Worm (Caenorhabditis elegans) whole organism, L2 larva: ENCODE data around the gene mbk-1.

ENCODE experiments used
- Y55F3AM.14 ChIP-seq: fragments of 200-800 bp; sonication (Bioruptor generic); optimal IDR thresholded peaks from 2 replicates; lab custom pipeline; 2018; ENCODE audit warnings: mild to moderate bottlenecking, missing genetic modification characterization, missing compliant biosample characterization
- ZK546.5 ChIP-seq: sonication (generic microtip); optimal IDR thresholded peaks from 2 replicates; lab custom pipeline; 2017; ENCODE audit warnings: missing biosample characterization, missing genetic modification characterization
- alr-1 ChIP-seq: fragments of 150-350 bp; optimal IDR thresholded peaks from 2 replicates; lab custom pipeline; 2014; ENCODE audit warnings: missing biosample characterization, missing genetic modification characterization
- aly-2 ChIP-seq: fragments of 150-350 bp; optimal IDR thresholded peaks from 2 replicates; lab custom pipeline; 2014; ENCODE audit warnings: missing biosample characterization, missing genetic modification characterization
- ama-1 ChIP-seq: fragments of 150-350 bp; optimal IDR thresholded peaks from 2 replicates; lab custom pipeline; 2018; ENCODE audit warnings: inconsistent platforms
- blmp-1 ChIP-seq: sonication (generic microtip); optimal IDR thresholded peaks from 2 replicates; lab custom pipeline; 2017; ENCODE audit warnings: missing genetic modification characterization, mild to moderate bottlenecking, missing compliant biosample characterization, antibody characterized with exemption, moderate library complexity; ENCODE audit not compliant: insufficient read depth
- ceh-16 ChIP-seq: fragments of 150-350 bp; optimal IDR thresholded peaks from 2 replicates; lab custom pipeline; 2014; ENCODE audit warnings: missing biosample characterization, missing genetic modification characterization
- crh-2 ChIP-seq: sonication (generic microtip); optimal IDR thresholded peaks from 2 replicates; lab custom pipeline; 2017; ENCODE audit warnings: missing biosample characterization, missing genetic modification characterization
- dmd-4 ChIP-seq: sonication (generic microtip); optimal IDR thresholded peaks from 2 replicates; lab custom pipeline; 2017; ENCODE audit warnings: missing biosample characterization, missing genetic modification characterization
- egl-27 ChIP-seq: sonication (generic microtip); optimal IDR thresholded peaks from 3 replicates; lab custom pipeline; 2017; ENCODE audit warnings: missing biosample characterization, missing genetic modification reagents, missing genetic modification characterization
- elt-3 ChIP-seq: sonication (generic microtip); optimal IDR thresholded peaks from 2 replicates; lab custom pipeline; 2017; ENCODE audit warnings: missing biosample characterization, missing genetic modification characterization
- fos-1 ChIP-seq: fragments of 150-350 bp; optimal IDR thresholded peaks from 2 replicates; lab custom pipeline; 2014; ENCODE audit warnings: missing biosample characterization, missing genetic modification characterization
- gmeb-1 ChIP-seq: fragments of 150-350 bp; optimal IDR thresholded peaks from 2 replicates; lab custom pipeline; 2014; ENCODE audit warnings: missing biosample characterization, missing genetic modification characterization
- lin-13 ChIP-seq: fragments of 150-350 bp; optimal IDR thresholded peaks from 2 replicates; lab custom pipeline; 2014; ENCODE audit warnings: missing biosample characterization, missing genetic modification reagents, missing genetic modification characterization
- lin-39 ChIP-seq: fragments of 150-350 bp; optimal IDR thresholded peaks from 2 replicates; lab custom pipeline; 2014; ENCODE audit warnings: missing biosample characterization, missing genetic modification reagents, missing genetic modification characterization
- mbf-1 ChIP-seq: sonication (generic microtip); optimal IDR thresholded peaks from 2 replicates; lab custom pipeline; 2017; ENCODE audit warnings: missing biosample characterization, missing genetic modification characterization
- mdl-1 ChIP-seq, 2 experiments: fragments of 150-350 bp in 1 of 2; sonication (generic microtip) in 1 of 2; optimal IDR thresholded peaks; 2 replicates each; lab custom pipeline; 2017; ENCODE audit warnings: missing biosample characterization in 2 of 2, missing genetic modification characterization in 2 of 2
- nhr-10 ChIP-seq: sonication (generic microtip); optimal IDR thresholded peaks from 2 replicates; lab custom pipeline; 2017; ENCODE audit warnings: missing biosample characterization, missing genetic modification characterization
- nhr-11 ChIP-seq: fragments of 150-350 bp; optimal IDR thresholded peaks from 2 replicates; lab custom pipeline; 2014; ENCODE audit warnings: missing biosample characterization, missing genetic modification characterization
- nhr-12 ChIP-seq: fragments of 150-350 bp; optimal IDR thresholded peaks from 2 replicates; lab custom pipeline; 2014; ENCODE audit warnings: missing biosample characterization, missing genetic modification characterization
- nhr-129 ChIP-seq: fragments of 150-350 bp; optimal IDR thresholded peaks from 2 replicates; lab custom pipeline; 2014; ENCODE audit warnings: missing biosample characterization, missing genetic modification characterization
- nhr-23 ChIP-seq: fragments of 150-350 bp; optimal IDR thresholded peaks from 2 replicates; lab custom pipeline; 2014; ENCODE audit warnings: missing biosample characterization, missing genetic modification reagents, missing genetic modification characterization
- nhr-237 ChIP-seq: fragments of 150-350 bp; optimal IDR thresholded peaks from 2 replicates; lab custom pipeline; 2014; ENCODE audit warnings: missing biosample characterization, missing genetic modification characterization
- nhr-25 ChIP-seq: fragments of 150-350 bp; sonication (generic microtip); optimal IDR thresholded peaks from 3 replicates; lab custom pipeline; 2014; ENCODE audit warnings: missing biosample characterization, missing genetic modification characterization
- nhr-77 ChIP-seq: fragments of 150-350 bp; optimal IDR thresholded peaks from 2 replicates; lab custom pipeline; 2014; ENCODE audit warnings: missing biosample characterization, missing genetic modification characterization
- skn-1 ChIP-seq: sonication (generic microtip); optimal IDR thresholded peaks from 2 replicates; lab custom pipeline; 2017; ENCODE audit warnings: missing biosample characterization, missing genetic modification characterization
- sma-3 ChIP-seq: sonication (generic microtip); optimal IDR thresholded peaks from 2 replicates; lab custom pipeline; 2016; ENCODE audit warnings: missing genetic modification reagents, missing genetic modification characterization, missing compliant biosample characterization
- sma-9 ChIP-seq, 2 experiments: fragments of 150-350 bp in 1 of 2; sonication (generic microtip) in 1 of 2; optimal IDR thresholded peaks; 2 replicates each; lab custom pipeline; 2014 to 2016; ENCODE audit warnings: missing genetic modification characterization in 2 of 2, mild to moderate bottlenecking in 1 of 2, missing biosample characterization in 1 of 2, missing compliant biosample characterization in 1 of 2, missing genetic modification reagents in 1 of 2, moderate library complexity in 1 of 2
- snpc-4 ChIP-seq: fragments of 150-350 bp; optimal IDR thresholded peaks from 2 replicates; lab custom pipeline; 2014; ENCODE audit warnings: missing biosample characterization, missing genetic modification characterization
- unc-39 ChIP-seq: fragments of 150-350 bp; optimal IDR thresholded peaks from 2 replicates; lab custom pipeline; 2014; ENCODE audit warnings: missing biosample characterization, missing genetic modification characterization
- unc-55 ChIP-seq: fragments of 150-350 bp; sonication (generic microtip); optimal IDR thresholded peaks from 3 replicates; lab custom pipeline; 2014; ENCODE audit warnings: missing biosample characterization, missing genetic modification reagents, missing genetic modification characterization
- unc-62 ChIP-seq: fragments of 150-350 bp; optimal IDR thresholded peaks from 2 replicates; lab custom pipeline; 2014; ENCODE audit warnings: missing biosample characterization, missing genetic modification reagents, missing genetic modification characterization
- ztf-1 ChIP-seq: fragments of 200-800 bp; sonication (Bioruptor generic); conservative IDR thresholded peaks from 2 replicates; pipeline ENCODE4 v1.3.6; 2022; ENCODE audit warnings: missing genetic modification characterization, missing compliant biosample characterization
- ztf-4 ChIP-seq: fragments of 150-350 bp; optimal IDR thresholded peaks from 2 replicates; lab custom pipeline; 2014; ENCODE audit warnings: missing biosample characterization, missing genetic modification characterization

The mbk-1 gene

ce11 chrX:14851904-14852303, 27.6 kb upstream of the mbk-1 start:
- no peak for TF ChIP-seq alr-1 (tag; lab: Kevin White, UChicago)
- no peak for TF ChIP-seq dmd-4
- no peak for TF ChIP-seq nhr-129 (tag; lab: Kevin White, UChicago)
- no peak for TF ChIP-seq snpc-4
- TF ChIP-seq unc-55 (GFP tag; lab: Kevin White, UChicago), result no peak
- no peak for TF ChIP-seq unc-62 (GFP tag; lab: Kevin White, UChicago)
- no peak for TF ChIP-seq nhr-237
- no peak for TF ChIP-seq elt-3 (tag; lab: Kevin White, UChicago)
- TF ChIP-seq nhr-11 (tag; lab: Kevin White, UChicago), result no peak
- TF ChIP-seq lin-13 (GFP tag; lab: Kevin White, UChicago), result no peak
- no peak for TF ChIP-seq nhr-77 (tag; lab: Kevin White, UChicago)
- TF ChIP-seq mdl-1 (tag; optimal IDR thresholded peaks at IDR 0.05; lab: Kevin White, UChicago), result no peak
- no peak for TF ChIP-seq ztf-1
- no peak for TF ChIP-seq nhr-12 (tag; lab: Kevin White, UChicago)
- no peak for TF ChIP-seq ztf-4 (tag; lab: Kevin White, UChicago)
- TF ChIP-seq Y55F3AM.14 (GFP tag; lab: Kevin White, UChicago), result no peak

DNA sequence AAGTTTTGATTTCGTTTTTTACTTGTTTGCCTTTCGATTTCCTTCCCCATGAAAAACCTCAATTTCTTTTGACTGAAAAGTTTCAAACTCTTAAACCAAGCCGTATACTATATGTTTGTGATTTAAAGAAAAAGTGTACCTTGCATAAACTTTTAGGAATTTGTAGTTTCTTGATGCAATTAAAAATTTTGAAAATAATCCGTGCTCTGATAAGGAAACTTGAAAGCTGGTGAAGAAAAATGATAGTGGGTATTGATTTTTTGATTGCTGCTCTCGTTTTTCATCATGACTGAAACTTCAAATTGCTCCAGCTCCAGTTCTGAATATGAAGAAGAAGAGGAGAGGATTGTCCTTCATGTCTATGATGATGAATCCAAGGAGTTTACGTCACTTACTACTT, 24.7 kb upstream of the mbk-1 start, which contains the start of gene acd-3:
Gene acd-3, plus strand, starts transcription at position 222 of the 400 bp plus-strand sequence.
- TF ChIP-seq alr-1 (tag; lab: Kevin White, UChicago), result no peak
- TF ChIP-seq mdl-1 (tag; optimal IDR thresholded peaks at IDR 0.05; lab: Kevin White, UChicago), result no peak
- TF ChIP-seq fos-1, result peak; percentile 50
- TF ChIP-seq nhr-77 (tag; lab: Kevin White, UChicago), result no peak
- no peak for TF ChIP-seq nhr-11 (tag; lab: Kevin White, UChicago)
- TF ChIP-seq crh-2 (tag; lab: Kevin White, UChicago), result peak; percentile 34

DNA sequence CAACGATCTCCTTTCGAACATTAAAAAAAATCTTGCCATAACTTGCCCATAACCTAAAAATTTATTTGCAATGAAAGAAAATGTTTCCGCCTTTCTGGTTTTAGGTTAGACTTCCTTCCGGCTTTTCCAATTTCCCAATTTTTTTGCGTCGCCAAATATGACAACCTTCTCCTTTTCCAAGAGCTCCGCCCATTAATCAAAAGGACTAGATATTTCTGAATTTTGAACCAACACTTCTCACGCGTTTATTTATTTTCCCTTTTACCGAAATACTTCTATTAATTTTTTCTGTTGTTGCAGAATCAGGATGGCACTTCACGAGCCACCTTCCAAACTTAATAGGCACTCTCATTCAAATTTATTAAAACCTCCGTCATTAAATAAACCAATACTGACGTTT, 21.3 kb upstream of the mbk-1 start, which contains the start of gene egrh-1:
Gene egrh-1, plus strand, starts transcription at position 301 of the 400 bp plus-strand sequence.
- TF ChIP-seq ama-1 (lab: Kevin White, UChicago) (no peak), nhr-25 (tag; lab: Kevin White, UChicago) (no peak), ztf-4 (tag; lab: Kevin White, UChicago) (no peak), blmp-1 (tag; lab: Kevin White, UChicago) (no peak), crh-2 (tag; lab: Kevin White, UChicago) (no peak), gmeb-1 (tag; lab: Kevin White, UChicago) (no peak), alr-1 (tag; lab: Kevin White, UChicago) (no peak), unc-55 (GFP tag; lab: Kevin White, UChicago) (no peak), lin-39 (no peak), unc-39 (tag; lab: Kevin White, UChicago) (no peak), mbf-1 (tag; lab: Kevin White, UChicago) (no peak), nhr-23 (tag; lab: Kevin White, UChicago) (no peak)

- peak; percentile 81 for TF ChIP-seq fos-1
- peak; percentile 14 for TF ChIP-seq sma-9 (GFP tag; optimal IDR thresholded peaks at IDR 0.05; lab: Kevin White, UChicago)
- no peak for TF ChIP-seq sma-9 (tag; optimal IDR thresholded peaks at IDR 0.05; lab: Kevin White, UChicago)
- no peak for TF ChIP-seq elt-3 (tag; lab: Kevin White, UChicago)
Observed at ce11 chrX:14844481-14844880, 20.1 kb upstream of the mbk-1 start.

ce11 chrX:14842846-14843369, 18.6 kb upstream of the mbk-1 start:
- no peak for TF ChIP-seq alr-1 (tag; lab: Kevin White, UChicago)
- no peak for TF ChIP-seq fos-1
- TF ChIP-seq unc-62 (GFP tag; lab: Kevin White, UChicago), result no peak
- no peak for TF ChIP-seq sma-3 (GFP tag; lab: Kevin White, UChicago)
- no peak for TF ChIP-seq nhr-237
- TF ChIP-seq egl-27, result no peak
- TF ChIP-seq nhr-11 (tag; lab: Kevin White, UChicago), result no peak
- TF ChIP-seq aly-2, result no peak
- TF ChIP-seq ceh-16 (tag; lab: Kevin White, UChicago), result no peak
- no peak for TF ChIP-seq nhr-10 (tag; lab: Kevin White, UChicago)
- no peak for TF ChIP-seq ZK546.5
- no peak for TF ChIP-seq blmp-1 (tag; lab: Kevin White, UChicago)
- no peak for TF ChIP-seq Y55F3AM.14 (GFP tag; lab: Kevin White, UChicago)
- TF ChIP-seq lin-39, result no peak
- TF ChIP-seq mbf-1 (tag; lab: Kevin White, UChicago), result no peak
- no peak for TF ChIP-seq skn-1 (tag; lab: Kevin White, UChicago)
- no peak for TF ChIP-seq ama-1 (lab: Kevin White, UChicago)
